Worm (Caenorhabditis elegans) whole organism, young adult: ENCODE data around the gene T28C6.7.

Experiments
- Y53F4B.3 ChIP-seq: fragments of 200-800 bp; sonication (Bioruptor generic); IDR thresholded peaks from 2 replicates; pipeline ENCODE4 v1.3.6; 2022; ENCODE audit warnings: missing genetic modification reagents, missing genetic modification characterization, missing compliant biosample characterization
- pha-4 ChIP-seq: fragments of 150-350 bp; sonication (generic microtip); optimal IDR thresholded peaks from 2 replicates; lab custom pipeline; 2014; ENCODE audit warnings: missing biosample characterization, missing genetic modification reagents, missing genetic modification characterization

DNA sequence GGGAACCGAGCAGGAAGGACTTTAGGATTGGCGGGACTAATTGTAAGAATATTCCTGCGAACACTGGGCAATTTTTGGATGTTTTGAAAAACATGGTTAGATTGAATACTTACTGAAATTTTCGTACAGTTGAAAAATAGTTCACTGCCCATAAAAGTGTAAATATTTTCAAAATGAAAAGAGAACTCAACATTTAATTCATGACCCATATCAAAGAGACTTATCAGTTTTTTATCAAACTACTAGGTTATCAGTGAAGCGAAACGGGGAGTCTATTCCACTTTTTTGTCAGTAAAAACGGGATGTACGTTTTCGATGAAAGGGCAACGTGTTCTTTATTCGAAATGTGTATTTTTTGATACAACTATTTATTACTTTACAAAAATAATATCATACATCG is 18.3 kb downstream of the T28C6.7 start:
- no peak for TF ChIP-seq Y53F4B.3 (GFP tag; lab: Robert Waterston, UW)
- TF ChIP-seq pha-4 (tag; lab: Kevin White, UChicago) = no peak
